Worm (Caenorhabditis elegans): Measurements from ENCODE around the gene E02C12.19.

The E02C12.19 gene

DNA sequence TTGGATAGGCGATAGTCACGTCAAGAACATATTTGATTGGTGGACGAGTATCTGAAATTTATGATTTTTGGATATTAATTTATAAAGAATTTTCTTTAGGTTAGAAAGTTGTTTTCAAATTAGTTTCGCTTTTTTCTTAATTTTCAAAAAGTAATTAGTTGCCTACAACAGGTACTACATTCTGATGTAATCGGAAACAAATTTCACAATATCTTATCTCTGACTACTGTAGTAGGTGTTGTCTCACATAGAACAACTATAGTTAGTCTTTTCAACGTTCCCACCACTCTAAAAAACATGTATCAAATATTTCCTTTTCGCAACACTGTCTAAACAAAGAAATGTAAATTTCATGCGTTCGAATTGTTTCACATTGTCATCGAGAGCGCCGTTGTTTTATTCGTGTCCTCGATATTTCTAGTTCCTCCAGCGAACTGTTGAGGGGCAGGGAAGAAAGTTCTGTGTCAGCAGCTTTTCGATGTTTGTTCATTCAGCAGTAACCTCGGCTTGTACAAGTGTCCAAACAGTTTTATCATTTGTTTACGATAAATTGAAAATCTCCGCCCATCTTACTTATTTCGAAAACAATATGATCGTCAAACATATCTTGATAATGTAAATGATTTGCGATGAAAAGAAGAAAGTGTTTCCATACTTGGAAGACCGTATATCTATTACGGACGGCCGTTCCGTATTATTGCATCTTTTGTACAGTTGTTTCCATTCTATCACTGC lies 46.9 kb downstream of the E02C12.19 start:
- TF ChIP-seq blmp-1 (tag; optimal IDR thresholded peaks at IDR 0.05) (peak; percentile 36), efl-1 (optimal IDR thresholded peaks at IDR 0.05) (no peak), efl-1 (GFP tag; optimal IDR thresholded peaks at IDR 0.05 in 1 of 2) (peak in 1 of 2 experiments; percentile 63), vab-15 (tag; optimal IDR thresholded peaks at IDR 0.05) (no peak)

DNA sequence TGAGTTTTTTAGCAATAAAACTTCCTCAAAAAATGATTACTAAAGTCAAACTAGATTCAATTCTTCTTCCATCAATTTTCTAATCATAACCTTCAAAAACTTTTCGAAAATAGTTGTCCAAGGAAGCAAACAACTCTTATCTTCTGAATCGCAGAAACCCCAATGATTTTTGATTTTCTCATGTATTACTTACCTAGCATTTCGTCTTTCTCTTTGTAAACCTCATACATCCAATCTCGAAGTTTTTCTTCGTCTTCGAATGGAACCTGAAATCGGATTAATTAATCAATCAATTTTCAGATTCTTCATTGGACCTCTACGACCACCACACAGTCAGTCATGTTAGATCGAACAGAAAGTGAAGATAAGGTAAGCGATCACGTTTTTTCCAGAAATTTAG lies 47.6 kb downstream of the E02C12.19 start, which contains the start of gene K07B1.4:
TSS of gene K07B1.4 (plus strand) at position 301 of the 400 bp plus-strand sequence.
- no peak for TF ChIP-seq elt-2 (tag; optimal IDR thresholded peaks at IDR 0.05)
- TF ChIP-seq mab-9 (GFP tag; IDR thresholded peaks at IDR 0.05) = no peak
- TF ChIP-seq nhr-77 (tag; optimal IDR thresholded peaks at IDR 0.05) = no peak
- no peak for TF ChIP-seq nhr-11 (tag; optimal IDR thresholded peaks at IDR 0.05)
- no peak for TF ChIP-seq C04F5.9 (tag; optimal IDR thresholded peaks at IDR 0.05)
- no peak for TF ChIP-seq efl-3 (GFP tag; optimal IDR thresholded peaks at IDR 0.05)
- no peak for TF ChIP-seq unc-98 (GFP tag; IDR thresholded peaks at IDR 0.05)
- no peak for TF ChIP-seq nhr-47 (tag; optimal IDR thresholded peaks at IDR 0.05)
- no peak for TF ChIP-seq nhr-12 (tag; optimal IDR thresholded peaks at IDR 0.05)
- TF ChIP-seq pag-3 (tag; optimal IDR thresholded peaks at IDR 0.05; ENCODE audit: borderline replicate concordance, insufficient read depth) = no peak
- TF ChIP-seq ama-1 (optimal IDR thresholded peaks at IDR 0.05) = no peak
- TF ChIP-seq alr-1 (tag; optimal IDR thresholded peaks at IDR 0.05; ENCODE audit: borderline replicate concordance) = no peak
- TF ChIP-seq fkh-8 (tag; optimal IDR thresholded peaks at IDR 0.05) = no peak
- no peak for TF ChIP-seq lir-3 (tag; optimal IDR thresholded peaks at IDR 0.05; ENCODE audit: poor library complexity)
- TF ChIP-seq unc-62 (GFP tag; optimal IDR thresholded peaks at IDR 0.05) = no peak
- TF ChIP-seq Y116A8C.19 (tag; optimal IDR thresholded peaks at IDR 0.05; ENCODE audit: borderline replicate concordance) = no peak
- TF ChIP-seq ceh-88 (GFP tag; IDR thresholded peaks at IDR 0.05) = no peak

DNA sequence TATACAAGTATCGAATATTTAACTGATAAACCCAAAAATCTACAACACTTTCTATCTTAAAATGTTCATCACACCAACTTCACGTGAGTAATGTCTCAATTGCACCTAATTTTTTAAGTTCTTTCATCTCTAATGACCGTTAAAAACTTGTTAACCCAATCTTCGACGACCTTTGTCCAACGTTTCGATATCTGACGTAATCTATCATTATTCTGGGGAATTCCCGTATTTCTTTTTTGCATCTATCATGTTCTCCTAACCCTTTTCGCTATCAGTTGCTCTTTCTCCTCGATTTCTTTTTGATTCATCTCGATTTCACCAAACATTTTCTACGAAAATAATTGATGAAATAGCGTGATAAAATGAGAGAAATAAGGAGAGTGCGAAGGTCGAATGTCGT lies 48.6 kb downstream of the E02C12.19 start:
- TF ChIP-seq elt-2 (tag; optimal IDR thresholded peaks at IDR 0.05) = peak; percentile 23
- TF ChIP-seq mep-1 (tag; optimal IDR thresholded peaks at IDR 0.05) = peak; percentile 4
- peak; percentile 15 for TF ChIP-seq snu-23 (GFP tag; optimal IDR thresholded peaks at IDR 0.05)
- TF ChIP-seq mdl-1 (tag; optimal IDR thresholded peaks at IDR 0.05) = no peak
- TF ChIP-seq sup-37 (GFP tag; optimal IDR thresholded peaks at IDR 0.05) = no peak
- no peak for TF ChIP-seq lin-15B (tag; optimal IDR thresholded peaks at IDR 0.05)
- no peak for TF ChIP-seq ceh-88 (GFP tag; IDR thresholded peaks at IDR 0.05)
- peak in 3 of 6 experiments; percentile 16 to 40 (median 23) for TF ChIP-seq elt-3 (tag; optimal IDR thresholded peaks at IDR 0.05)
- TF ChIP-seq nhr-20 (tag; optimal IDR thresholded peaks at IDR 0.05) = peak; percentile 15
- peak; percentile 71 for TF ChIP-seq nhr-85 (tag)
- no peak for TF ChIP-seq xbp-1 (tag; optimal IDR thresholded peaks at IDR 0.05)
- TF ChIP-seq nhr-71 (tag; optimal IDR thresholded peaks at IDR 0.05) = peak; percentile 13
- TF ChIP-seq lin-14 (GFP tag; optimal IDR thresholded peaks at IDR 0.05) = peak; percentile 45
- TF ChIP-seq blmp-1 (tag; optimal IDR thresholded peaks at IDR 0.05) = peak; percentile 51
- TF ChIP-seq alr-1 (tag; optimal IDR thresholded peaks at IDR 0.05; ENCODE audit: borderline replicate concordance) = no peak

- TF ChIP-seq dsc-1 (tag; optimal IDR thresholded peaks at IDR 0.05) (no peak), egl-13 (tag; optimal IDR thresholded peaks at IDR 0.05) (no peak), irx-1 (tag; optimal IDR thresholded peaks at IDR 0.05) (no peak), aly-2 (tag; optimal IDR thresholded peaks at IDR 0.05) (no peak), ceh-63 (GFP tag; optimal IDR thresholded peaks at IDR 0.05) (no peak), elt-2 (tag; optimal IDR thresholded peaks at IDR 0.05) (no peak), nhr-237 (tag; optimal IDR thresholded peaks at IDR 0.05) (no peak), dpl-1 (GFP tag; optimal IDR thresholded peaks at IDR 0.05) (no peak), snu-23 (GFP tag; optimal IDR thresholded peaks at IDR 0.05) (no peak), xbp-1 (tag; optimal IDR thresholded peaks at IDR 0.05) (no peak)
These were observed 49.4 kb downstream of the E02C12.19 start for ce11 chrV:9326903-9327302.

Measured in whole organism, L1 larva.